Worm (Caenorhabditis elegans) whole organism, L4 larva: ENCODE results near the gene D2045.5.
A peak's percentile ranks its signal among the peaks of the same experiment; 100 is the strongest.

Experiments used
- D1046.2 ChIP-seq: fragments of 200-800 bp; sonication (Bioruptor generic); IDR thresholded peaks from 2 replicates; pipeline ENCODE4 v1.3.6; 2022; ENCODE audit warnings: missing genetic modification characterization, missing compliant biosample characterization
- F44E2.7 ChIP-seq: fragments of 200-800 bp; sonication (Bioruptor generic); IDR thresholded peaks from 2 replicates; pipeline ENCODE4 v2.1.2; 2022; ENCODE audit warnings: missing genetic modification characterization, missing compliant biosample characterization
- F49E8.2 ChIP-seq: sonication (generic microtip); optimal IDR thresholded peaks from 2 replicates; lab custom pipeline; 2016; ENCODE audit warnings: missing compliant biosample characterization, mild to moderate bottlenecking, missing genetic modification characterization, borderline replicate concordance
- T26A8.4 ChIP-seq: fragments of 200-800 bp; sonication (Bioruptor generic); IDR thresholded peaks from 2 replicates; pipeline ENCODE4 v1.3.6; 2022; ENCODE audit warnings: missing genetic modification characterization, missing compliant biosample characterization
- Y105C5A.15 ChIP-seq: fragments of 200-800 bp; sonication (Bioruptor generic); IDR thresholded peaks from 2 replicates; pipeline ENCODE4 v1.3.6; 2022; ENCODE audit warnings: missing genetic modification characterization, missing compliant biosample characterization
- Y5F2A.4 ChIP-seq: fragments of 200-800 bp; sonication (Bioruptor generic); optimal IDR thresholded peaks from 2 replicates; lab custom pipeline; 2018; ENCODE audit warnings: mild to moderate bottlenecking, missing genetic modification characterization, missing compliant biosample characterization
- Y75B8A.6 ChIP-seq: fragments of 200-800 bp; sonication (Bioruptor generic); IDR thresholded peaks from 2 replicates; pipeline ENCODE4 v1.3.6; 2022; ENCODE audit warnings: missing genetic modification reagents, missing genetic modification characterization, missing compliant biosample characterization
- ZK337.2 ChIP-seq: fragments of 200-800 bp; sonication (Bioruptor generic); IDR thresholded peaks from 2 replicates; pipeline ENCODE4 v1.3.6; 2022; ENCODE audit warnings: missing genetic modification reagents, missing genetic modification characterization, missing compliant biosample characterization
- aly-2 ChIP-seq: sonication (generic microtip); optimal IDR thresholded peaks from 2 replicates; lab custom pipeline; 2018; ENCODE audit warnings: missing biosample characterization, missing genetic modification characterization
- arid-1 ChIP-seq: fragments of 200-800 bp; sonication (Bioruptor generic); conservative IDR thresholded peaks from 2 replicates; pipeline ENCODE4 v1.3.6; 2022; ENCODE audit warnings: missing genetic modification reagents, missing genetic modification characterization, missing compliant biosample characterization
- attf-4 ChIP-seq: sonication (generic microtip); optimal IDR thresholded peaks from 3 replicates; lab custom pipeline; 2017; ENCODE audit warnings: missing biosample characterization, missing genetic modification characterization
- ceh-44 ChIP-seq: fragments of 200-800 bp; sonication (Bioruptor generic); IDR thresholded peaks from 2 replicates; pipeline ENCODE4 v1.3.6; 2022; ENCODE audit warnings: missing genetic modification reagents, missing genetic modification characterization, missing compliant biosample characterization
- ces-1 ChIP-seq: fragments of 150-350 bp; sonication (generic microtip); optimal IDR thresholded peaks from 4 replicates; lab custom pipeline; 2014; ENCODE audit warnings: missing biosample characterization, missing genetic modification reagents, missing genetic modification characterization
- dmd-9 ChIP-seq: fragments of 200-800 bp; sonication (Bioruptor generic); IDR thresholded peaks from 2 replicates; pipeline ENCODE4 v1.3.6; 2022; ENCODE audit warnings: missing genetic modification reagents, missing genetic modification characterization, missing compliant biosample characterization
- duxl-1 ChIP-seq: sonication (generic microtip); optimal IDR thresholded peaks from 2 replicates; lab custom pipeline; 2016; ENCODE audit warnings: mild to moderate bottlenecking, missing genetic modification characterization, moderate library complexity, missing compliant biosample characterization; ENCODE audit not compliant: poor library complexity
- fos-1 ChIP-seq: fragments of 150-350 bp; optimal IDR thresholded peaks from 2 replicates; lab custom pipeline; 2014; ENCODE audit warnings: missing biosample characterization, missing genetic modification characterization
- hlh-11 ChIP-seq: fragments of 200-800 bp; sonication (Bioruptor generic); optimal IDR thresholded peaks from 2 replicates; lab custom pipeline; 2018; ENCODE audit warnings: mild to moderate bottlenecking, missing genetic modification characterization, missing compliant biosample characterization
- lin-13 ChIP-seq: fragments of 150-350 bp; optimal IDR thresholded peaks from 2 replicates; lab custom pipeline; 2014; ENCODE audit warnings: missing biosample characterization, missing genetic modification reagents, missing genetic modification characterization
- lin-29 ChIP-seq: fragments of 200-800 bp; sonication (Bioruptor generic); IDR thresholded peaks from 2 replicates; pipeline ENCODE4 v1.3.6; 2022; ENCODE audit warnings: missing genetic modification reagents, missing genetic modification characterization, missing compliant biosample characterization
- mdl-1 ChIP-seq, 2 experiments: fragments of 150-350 bp in 1 of 2; sonication (generic microtip) in 1 of 2; optimal IDR thresholded peaks; 2 replicates each; lab custom pipeline; 2014 to 2017; ENCODE audit warnings: missing biosample characterization in 2 of 2, missing genetic modification characterization in 2 of 2
- mxl-3 ChIP-seq: fragments of 200-800 bp; sonication (Bioruptor generic); optimal IDR thresholded peaks from 2 replicates; lab custom pipeline; 2018; ENCODE audit warnings: mild to moderate bottlenecking, missing genetic modification characterization, missing compliant biosample characterization
- nhr-111 ChIP-seq: fragments of 200-800 bp; sonication (Bioruptor generic); optimal IDR thresholded peaks from 2 replicates; lab custom pipeline; 2018; ENCODE audit warnings: mild to moderate bottlenecking, missing genetic modification characterization, missing compliant biosample characterization
- nhr-48 ChIP-seq: sonication (generic microtip); optimal IDR thresholded peaks from 2 replicates; lab custom pipeline; 2016; ENCODE audit warnings: mild to moderate bottlenecking, missing genetic modification characterization, missing compliant biosample characterization
- nhr-6 ChIP-seq: fragments of 150-350 bp; optimal IDR thresholded peaks from 2 replicates; lab custom pipeline; 2014; ENCODE audit warnings: missing biosample characterization, missing genetic modification characterization
- php-3 ChIP-seq: fragments of 200-800 bp; sonication (Bioruptor generic); IDR thresholded peaks from 2 replicates; pipeline ENCODE4 v1.3.6; 2022; ENCODE audit warnings: missing genetic modification reagents, missing genetic modification characterization, missing compliant biosample characterization
- saeg-2 ChIP-seq: fragments of 200-800 bp; sonication (Bioruptor generic); IDR thresholded peaks from 2 replicates; pipeline ENCODE4 v1.3.6; 2022; ENCODE audit warnings: missing genetic modification reagents, missing genetic modification characterization, missing compliant biosample characterization
- set-16 ChIP-seq: fragments of 200-800 bp; sonication (Bioruptor generic); IDR thresholded peaks from 2 replicates; pipeline ENCODE4 v1.3.6; 2022; ENCODE audit warnings: missing genetic modification reagents, missing genetic modification characterization, missing compliant biosample characterization
- tra-1 ChIP-seq: fragments of 200-800 bp; sonication (Bioruptor generic); IDR thresholded peaks from 2 replicates; pipeline ENCODE4 v1.3.6; 2022; ENCODE audit warnings: missing genetic modification reagents, missing genetic modification characterization, missing compliant biosample characterization
- unc-130 ChIP-seq: sonication (generic microtip); optimal IDR thresholded peaks from 2 replicates; lab custom pipeline; 2016; ENCODE audit warnings: missing genetic modification reagents, missing genetic modification characterization, missing compliant biosample characterization
- unc-62 ChIP-seq, 3 experiments: fragments of 150-350 bp in 1 of 3; sonication (generic microtip); optimal IDR thresholded peaks in 2 of 3; peaks in 1 of 3; 1 replicate in 1 of 3; 2 replicates in 2 of 3; lab custom pipeline; 2014 to 2017; ENCODE audit warnings: missing biosample characterization in 3 of 3, missing genetic modification characterization in 3 of 3, missing genetic modification reagents in 3 of 3, missing genotype in 1 of 3
- vab-7 ChIP-seq: fragments of 200-800 bp; sonication (Bioruptor generic); IDR thresholded peaks from 2 replicates; pipeline ENCODE4 v1.3.6; 2022; ENCODE audit warnings: missing genetic modification reagents, missing genetic modification characterization, missing compliant biosample characterization
- zip-11 ChIP-seq: fragments of 200-800 bp; sonication (Bioruptor generic); IDR thresholded peaks from 2 replicates; pipeline ENCODE4 v1.3.6; 2022; ENCODE audit warnings: missing genetic modification characterization, missing compliant biosample characterization
- zip-2 ChIP-seq: fragments of 150-350 bp; optimal IDR thresholded peaks from 2 replicates; lab custom pipeline; 2014; ENCODE audit warnings: missing biosample characterization, missing genetic modification characterization
- ztf-11 ChIP-seq: fragments of 150-350 bp; optimal IDR thresholded peaks from 2 replicates; lab custom pipeline; 2014; ENCODE audit warnings: missing biosample characterization, missing genetic modification characterization

Gene D2045.5

DNA sequence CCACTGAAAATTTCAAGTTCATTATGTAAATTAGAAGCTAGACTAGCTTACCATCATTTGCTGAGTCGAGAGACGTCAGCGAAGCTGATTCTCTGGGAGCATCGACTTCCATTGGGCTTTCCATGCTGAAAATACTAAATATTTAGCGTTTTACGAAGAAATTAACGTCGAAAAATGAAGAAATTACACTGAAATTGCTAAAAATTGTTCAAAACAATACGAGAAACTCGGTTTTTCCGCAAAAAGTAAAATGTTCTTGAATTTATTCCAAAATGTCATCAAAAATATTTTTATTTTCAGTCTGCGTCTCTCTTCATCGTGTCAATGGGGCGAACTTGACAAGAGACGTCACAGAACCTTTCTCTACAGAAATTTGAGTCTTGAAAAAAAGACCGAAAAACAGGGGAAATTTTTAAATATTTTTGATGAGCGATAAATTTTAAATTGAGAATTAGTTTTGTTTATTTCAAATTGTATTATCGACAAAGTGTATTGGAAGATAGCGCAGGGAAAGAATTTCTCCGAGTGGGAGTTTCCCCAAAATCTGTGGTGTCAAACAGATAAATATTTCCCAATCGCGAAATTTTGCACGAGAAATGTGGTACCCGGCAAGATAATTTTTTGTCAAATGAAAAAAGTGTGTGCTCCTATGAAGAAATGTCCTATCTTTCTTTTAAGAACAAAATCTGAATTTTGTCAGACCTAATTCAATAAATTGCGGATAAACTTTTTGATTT is 8.8 kb downstream of the D2045.5 start, which contains the start of gene ecps-1 (continued):
- TF ChIP-seq tra-1 (GFP tag; lab: Robert Waterston, UW) (peak; percentile 90), D1046.2 (GFP tag; lab: Robert Waterston, UW) (no peak), ceh-44 (GFP tag; lab: Robert Waterston, UW) (peak; percentile 80; the same call in 1 of the 2 replicates), lin-13 (GFP tag; lab: Kevin White, UChicago) (no peak), F49E8.2 (tag; lab: Kevin White, UChicago) (peak; percentile 67), T26A8.4 (GFP tag; lab: Robert Waterston, UW) (peak; percentile 60), dmd-9 (peak; percentile 86), unc-130 (peak; percentile 94), Y105C5A.15 (GFP tag; lab: Robert Waterston, UW) (no peak), zip-2 (tag; lab: Kevin White, UChicago) (no peak), vab-7 (GFP tag; lab: Robert Waterston, UW) (peak; percentile 82), duxl-1 (peak; percentile 80), nhr-6 (tag; lab: Kevin White, UChicago) (peak; percentile 79), aly-2 (no peak), fos-1 (tag; lab: Kevin White, UChicago) (peak; percentile 12), ces-1 (GFP tag; lab: Kevin White, UChicago) (peak; percentile 7), unc-62 (GFP tag; optimal IDR thresholded peaks at IDR 0.05 in 1 of 2; lab: Kevin White, UChicago) (no peak), unc-62 (tag; optimal IDR thresholded peaks at IDR 0.05; lab: Kevin White, UChicago) (no peak), arid-1 (GFP tag; lab: Robert Waterston, UW) (peak; percentile 86), hlh-11 (tag; lab: Kevin White, UChicago) (peak; percentile 70), mdl-1 (tag; optimal IDR thresholded peaks at IDR 0.05; lab: Kevin White, UChicago) (peak; percentile 61 to 75)
- TF ChIP-seq, all 104 proteins: peak for 48

DNA sequence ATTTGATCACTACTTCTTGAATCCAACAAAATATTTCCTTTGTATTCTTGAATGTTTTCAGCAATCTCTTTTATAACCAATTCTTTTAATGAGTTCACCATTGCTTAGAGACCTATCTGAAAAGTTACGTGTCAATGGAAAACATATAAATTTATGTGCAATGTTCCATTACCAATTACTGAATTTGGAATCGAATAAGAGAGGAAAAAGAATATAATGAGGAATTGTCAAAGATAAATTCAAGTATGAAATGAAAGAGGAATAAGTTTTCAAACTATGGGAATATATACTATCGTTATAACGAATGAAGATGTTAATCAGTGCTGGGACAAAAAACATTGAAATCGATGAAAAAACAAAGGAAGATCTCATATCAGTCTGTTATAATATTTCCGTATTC is 18.4 kb downstream of the D2045.5 start, which contains the start of gene H04D03.4:
Gene H04D03.4, minus strand, starts transcription at position 101 of the 400 bp plus-strand sequence.
- no peak for TF ChIP-seq ZK337.2
- TF ChIP-seq, all 104 proteins: peak for 0

DNA sequence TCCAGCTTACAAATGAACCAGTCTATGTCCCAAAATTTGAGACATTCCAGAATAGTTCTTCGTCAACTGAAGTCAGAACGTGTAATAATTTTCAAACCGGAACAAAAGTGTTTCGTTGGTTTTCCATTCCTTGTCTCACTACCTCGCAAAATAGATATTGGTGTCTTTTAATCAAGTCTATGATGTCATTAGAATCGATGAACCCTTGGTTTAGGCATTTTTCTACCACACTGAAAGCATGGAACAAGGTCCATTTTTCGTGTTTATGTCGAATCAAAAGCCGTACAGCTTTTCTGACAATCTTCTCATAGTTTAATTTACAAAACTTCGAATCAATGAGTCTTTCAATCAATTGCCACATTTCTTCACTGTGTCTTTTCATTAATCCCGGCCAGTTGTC is 22.7 kb downstream of the D2045.5 start, which contains the start of gene H04D03.7:
Gene H04D03.7, minus strand, starts transcription at position 101 of the 400 bp plus-strand sequence.
- TF ChIP-seq mxl-3 (GFP tag; lab: Kevin White, UChicago) (no peak), Y75B8A.6 (GFP tag; lab: Robert Waterston, UW) (no peak), ztf-11 (tag; lab: Kevin White, UChicago) (no peak), nhr-48 (tag; lab: Kevin White, UChicago) (no peak), nhr-111 (no peak), php-3 (GFP tag; lab: Robert Waterston, UW) (no peak), D1046.2 (GFP tag; lab: Robert Waterston, UW) (no peak), zip-11 (GFP tag; lab: Robert Waterston, UW) (no peak), lin-29 (GFP tag; lab: Robert Waterston, UW) (no peak), attf-4 (tag; lab: Kevin White, UChicago) (no peak), hlh-11 (tag; lab: Kevin White, UChicago) (no peak), fos-1 (tag; lab: Kevin White, UChicago) (no peak), set-16 (no peak), F44E2.7 (GFP tag; lab: Robert Waterston, UW) (no peak), unc-62 (GFP tag; optimal IDR thresholded peaks at IDR 0.05 in 1 of 2; lab: Kevin White, UChicago) (no peak), unc-62 (tag; optimal IDR thresholded peaks at IDR 0.05; lab: Kevin White, UChicago) (no peak), mdl-1 (tag; optimal IDR thresholded peaks at IDR 0.05; lab: Kevin White, UChicago) (no peak), tra-1 (GFP tag; lab: Robert Waterston, UW) (no peak), Y5F2A.4 (GFP tag; lab: Kevin White, UChicago) (no peak), saeg-2 (GFP tag; lab: Robert Waterston, UW) (no peak)
